Worm (Caenorhabditis elegans) whole organism, L2 larva: ENCODE data around the gene pap-2.

Experiments used
- unc-39 ChIP-seq: fragments of 150-350 bp; optimal IDR thresholded peaks from 2 replicates; lab custom pipeline; 2014; ENCODE audit warnings: missing biosample characterization, missing genetic modification characterization
- zag-1 ChIP-seq: fragments of 150-350 bp; optimal IDR thresholded peaks from 2 replicates; lab custom pipeline; 2014; ENCODE audit warnings: missing biosample characterization, missing genetic modification characterization

DNA sequence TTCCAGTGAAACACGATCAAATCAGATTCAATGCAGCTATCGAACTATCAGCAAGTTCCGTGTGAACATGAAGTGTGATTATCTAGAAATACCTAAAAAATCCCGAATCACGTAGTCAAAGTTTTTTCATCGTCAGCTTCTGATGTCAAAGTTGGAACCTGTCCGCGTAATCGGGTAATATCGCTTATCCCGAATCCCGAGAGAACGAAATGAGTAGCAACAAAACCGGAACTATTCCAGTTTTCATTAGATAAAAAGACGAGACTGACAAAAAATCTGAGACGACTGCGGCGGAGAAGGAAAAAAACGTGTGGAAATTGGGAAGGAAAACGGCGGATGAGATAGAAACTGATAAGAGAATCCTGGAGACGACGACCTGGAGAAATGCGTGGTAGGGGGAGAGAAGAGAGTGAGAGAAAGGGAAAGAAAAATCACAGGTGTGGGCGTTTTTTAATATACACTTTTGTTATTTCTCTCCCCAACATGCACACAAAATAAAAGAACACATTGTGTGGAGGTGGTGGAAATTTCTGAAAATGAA, 10.9 kb upstream of the pap-2 start:
- TF ChIP-seq unc-39 (tag; lab: Kevin White, UChicago) (no peak), zag-1 (tag; lab: Kevin White, UChicago) (no peak)
